Worm (Caenorhabditis elegans) whole organism, L1 larva: ENCODE results near the gene T03F7.5.

Source experiments
- C16A3.4 ChIP-seq: fragments of 150-350 bp; optimal IDR thresholded peaks from 2 replicates; lab custom pipeline; 2014; ENCODE audit warnings: missing biosample characterization, missing genetic modification characterization
- F16B12.6 ChIP-seq: fragments of 150-350 bp; optimal IDR thresholded peaks from 2 replicates; lab custom pipeline; 2014; ENCODE audit warnings: missing biosample characterization, missing genetic modification characterization
- aly-2 ChIP-seq: fragments of 150-350 bp; optimal IDR thresholded peaks from 2 replicates; lab custom pipeline; 2014; ENCODE audit warnings: missing biosample characterization, missing genetic modification characterization
- ceh-63 ChIP-seq: fragments of 200-800 bp; sonication (Bioruptor generic); optimal IDR thresholded peaks from 2 replicates; lab custom pipeline; 2018; ENCODE audit warnings: mild to moderate bottlenecking, missing genetic modification characterization, missing compliant biosample characterization
- ceh-8 ChIP-seq: fragments of 200-800 bp; sonication (Bioruptor generic); optimal IDR thresholded peaks from 2 replicates; lab custom pipeline; 2018; ENCODE audit warnings: mild to moderate bottlenecking, missing genetic modification characterization, moderate library complexity, missing compliant biosample characterization
- ceh-82 ChIP-seq, 3 experiments: fragments of 150-350 bp in 1 of 3; sonication (generic microtip) in 2 of 3; optimal IDR thresholded peaks; 2 replicates each; lab custom pipeline; 2014 to 2017; ENCODE audit warnings: missing biosample characterization in 3 of 3, missing genetic modification characterization in 3 of 3
- ces-1 ChIP-seq: fragments of 150-350 bp; optimal IDR thresholded peaks from 2 replicates; lab custom pipeline; 2014; ENCODE audit warnings: missing biosample characterization, missing genetic modification reagents, missing genetic modification characterization
- efl-1 ChIP-seq, 4 experiments: fragments of 150-350 bp; optimal IDR thresholded peaks in 3 of 4; peaks in 1 of 4; 1 replicate in 1 of 4; 2 replicates in 3 of 4; lab custom pipeline; 2014; ENCODE audit warnings: missing biosample characterization in 2 of 4, missing genetic modification characterization in 2 of 4, missing genetic modification reagents in 2 of 4
- efl-3 ChIP-seq: fragments of 200-800 bp; sonication (Bioruptor generic); optimal IDR thresholded peaks from 2 replicates; lab custom pipeline; 2018; ENCODE audit warnings: mild to moderate bottlenecking, missing genetic modification characterization, missing compliant biosample characterization
- elt-2 ChIP-seq: sonication (generic microtip); optimal IDR thresholded peaks from 2 replicates; lab custom pipeline; 2016; ENCODE audit warnings: missing genetic modification characterization, mild to moderate bottlenecking, inconsistent platforms, missing compliant biosample characterization, missing genetic modification reagents
- fkh-10 ChIP-seq: sonication (generic microtip); optimal IDR thresholded peaks from 2 replicates; lab custom pipeline; 2017; ENCODE audit warnings: missing biosample characterization, missing genetic modification reagents, missing genetic modification characterization
- fkh-8 ChIP-seq: sonication (generic microtip); optimal IDR thresholded peaks from 2 replicates; lab custom pipeline; 2016; ENCODE audit warnings: mild to moderate bottlenecking, missing genetic modification characterization, missing compliant biosample characterization
- hlh-4 ChIP-seq: sonication (generic microtip); optimal IDR thresholded peaks from 2 replicates; lab custom pipeline; 2016; ENCODE audit warnings: mild to moderate bottlenecking, missing genetic modification characterization, missing compliant biosample characterization
- irx-1 ChIP-seq: sonication (generic microtip); optimal IDR thresholded peaks from 2 replicates; lab custom pipeline; 2016; ENCODE audit warnings: missing genetic modification characterization, missing compliant biosample characterization
- lin-14 ChIP-seq: fragments of 200-800 bp; sonication (Bioruptor generic); optimal IDR thresholded peaks from 2 replicates; lab custom pipeline; 2018; ENCODE audit warnings: mild to moderate bottlenecking, missing genetic modification characterization, moderate library complexity, missing compliant biosample characterization
- lin-35 ChIP-seq, 2 experiments: fragments of 150-350 bp; optimal IDR thresholded peaks; 2 replicates each; lab custom pipeline; 2014; ENCODE audit warnings: missing biosample characterization in 2 of 2, missing genetic modification characterization in 2 of 2, missing genetic modification reagents in 2 of 2
- lsy-2 ChIP-seq, 2 experiments: fragments of 150-350 bp; optimal IDR thresholded peaks; 2 replicates each; lab custom pipeline; 2014; ENCODE audit warnings: missing biosample characterization in 2 of 2, missing genetic modification characterization in 2 of 2
- nhr-47 ChIP-seq: sonication (generic microtip); optimal IDR thresholded peaks from 2 replicates; lab custom pipeline; 2016; ENCODE audit warnings: mild to moderate bottlenecking, missing genetic modification characterization, moderate library complexity, missing compliant biosample characterization
- nhr-84 ChIP-seq: sonication (generic microtip); optimal IDR thresholded peaks from 2 replicates; lab custom pipeline; 2017; ENCODE audit warnings: missing biosample characterization, missing genetic modification characterization
- nhr-85 ChIP-seq: sonication (generic microtip); peaks from one replicate; lab custom pipeline; 2016; ENCODE audit warnings: missing genetic modification characterization, inconsistent platforms, missing compliant biosample characterization
- pax-3 ChIP-seq: fragments of 200-800 bp; sonication (Bioruptor generic); optimal IDR thresholded peaks from 2 replicates; lab custom pipeline; 2018; ENCODE audit warnings: mild to moderate bottlenecking, missing genetic modification characterization, moderate library complexity, missing compliant biosample characterization
- skn-1 ChIP-seq: fragments of 150-350 bp; optimal IDR thresholded peaks from 2 replicates; lab custom pipeline; 2014; ENCODE audit warnings: missing biosample characterization, missing genetic modification characterization
- sox-4 ChIP-seq: sonication (generic microtip); optimal IDR thresholded peaks from 2 replicates; lab custom pipeline; 2016; ENCODE audit warnings: missing genetic modification characterization, missing compliant biosample characterization
- swsn-7 ChIP-seq: sonication (generic microtip); optimal IDR thresholded peaks from 2 replicates; lab custom pipeline; 2016; ENCODE audit warnings: missing genetic modification characterization, missing compliant biosample characterization
- tbx-2 ChIP-seq: sonication (generic microtip); optimal IDR thresholded peaks from 2 replicates; lab custom pipeline; 2016; ENCODE audit warnings: missing genetic modification characterization, missing compliant biosample characterization
- unc-86 ChIP-seq: sonication (generic microtip); optimal IDR thresholded peaks from 2 replicates; lab custom pipeline; 2016; ENCODE audit warnings: missing genetic modification characterization, missing compliant biosample characterization
- zag-1 ChIP-seq: fragments of 150-350 bp; optimal IDR thresholded peaks from 2 replicates; lab custom pipeline; 2014; ENCODE audit warnings: missing biosample characterization, missing genetic modification characterization

The T03F7.5 gene

DNA sequence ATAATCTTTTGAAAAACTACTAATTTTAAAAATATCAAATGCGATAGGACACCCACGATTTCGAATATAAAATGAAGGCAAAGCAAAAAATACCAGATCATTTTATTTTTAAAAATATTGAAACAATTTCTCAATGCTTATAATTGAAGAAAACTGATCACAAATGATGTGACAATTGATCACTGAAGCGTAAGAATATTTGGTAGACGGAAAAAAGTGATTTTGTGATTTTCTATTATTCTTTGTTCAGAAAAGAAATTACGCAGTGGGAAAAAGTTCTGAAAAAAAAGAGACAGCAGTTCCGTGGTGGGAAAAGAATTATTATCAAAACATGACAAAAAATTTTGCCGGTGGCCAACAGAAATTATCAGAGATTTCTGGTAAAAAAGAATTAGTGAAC lies at the start of gene T03F7.5:
T03F7.5 (minus strand) TSS at position 101 of the 400 bp plus-strand sequence.
- TF ChIP-seq skn-1 (no peak), efl-1 (optimal IDR thresholded peaks at IDR 0.05; lab: Kevin White, UChicago) (no peak), efl-1 (GFP tag; optimal IDR thresholded peaks at IDR 0.05 in 1 of 2; lab: Kevin White, UChicago) (peak in 1 of 2 experiments; percentile 7), hlh-4 (tag; lab: Kevin White, UChicago) (no peak), nhr-47 (tag; lab: Kevin White, UChicago) (no peak), ceh-63 (GFP tag; lab: Kevin White, UChicago) (no peak), aly-2 (tag; lab: Kevin White, UChicago) (no peak), ces-1 (GFP tag; lab: Kevin White, UChicago) (no peak)
- TF ChIP-seq, all 84 proteins: peak for 1

DNA sequence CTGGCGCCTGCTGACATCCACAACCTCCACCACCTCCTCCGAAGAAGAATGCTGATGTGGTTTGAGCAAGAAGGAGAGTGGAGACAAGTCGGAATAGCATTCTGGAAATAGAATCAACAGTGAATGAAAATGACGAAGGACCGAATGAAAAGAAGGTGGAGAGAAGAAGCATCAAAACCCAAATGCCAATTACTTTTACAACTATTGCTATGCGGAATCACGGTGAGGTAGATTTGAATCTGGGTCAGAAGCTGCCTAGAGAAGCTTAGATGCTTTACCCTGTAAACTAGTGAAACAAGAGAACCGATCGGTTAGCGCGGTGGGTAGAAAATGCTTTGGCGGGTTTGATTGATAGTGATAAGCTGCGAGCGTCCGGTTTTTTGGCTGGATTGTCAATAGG lies 48.4 kb upstream of the T03F7.5 start, which contains the start of gene grl-7:
grl-7 (minus strand) TSS at position 101 of the 400 bp plus-strand sequence.
- TF ChIP-seq nhr-85 (tag; lab: Kevin White, UChicago): no peak
- no peak for TF ChIP-seq efl-1 (optimal IDR thresholded peaks at IDR 0.05; lab: Kevin White, UChicago)
- TF ChIP-seq efl-1 (GFP tag; optimal IDR thresholded peaks at IDR 0.05 in 1 of 2; lab: Kevin White, UChicago): peak in 1 of 2 experiments; percentile 33

DNA sequence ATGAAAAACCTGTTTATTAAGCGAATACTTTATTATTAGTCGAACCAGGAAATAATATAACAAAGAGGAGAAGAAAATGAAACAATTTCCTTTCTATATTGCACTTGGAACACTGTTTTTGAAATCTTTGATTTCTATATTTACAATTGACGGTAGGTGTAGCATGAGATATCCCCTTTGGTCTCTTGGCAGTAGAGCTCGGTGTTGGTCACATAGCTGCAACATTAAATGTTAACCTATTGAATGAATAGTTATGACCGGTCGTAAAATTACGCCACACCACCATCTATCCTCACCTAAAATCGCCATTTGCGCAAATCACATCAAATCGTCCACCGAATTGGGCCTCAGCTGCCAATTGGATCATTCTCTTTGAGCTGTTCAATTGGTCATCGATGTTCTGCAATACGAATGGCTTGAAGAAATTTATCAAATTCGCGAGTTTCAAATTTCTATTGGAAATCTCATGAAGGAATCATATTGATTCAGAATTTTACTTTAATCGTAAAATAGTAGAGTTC lies 46.3 kb upstream of the T03F7.5 start:
- TF ChIP-seq efl-1 (optimal IDR thresholded peaks at IDR 0.05; lab: Kevin White, UChicago): no peak
- TF ChIP-seq efl-1 (GFP tag; optimal IDR thresholded peaks at IDR 0.05 in 1 of 2; lab: Kevin White, UChicago): peak in 1 of 2 experiments; percentile 9
- TF ChIP-seq lin-35 (GFP tag; optimal IDR thresholded peaks at IDR 0.05; lab: Kevin White, UChicago): no peak

DNA sequence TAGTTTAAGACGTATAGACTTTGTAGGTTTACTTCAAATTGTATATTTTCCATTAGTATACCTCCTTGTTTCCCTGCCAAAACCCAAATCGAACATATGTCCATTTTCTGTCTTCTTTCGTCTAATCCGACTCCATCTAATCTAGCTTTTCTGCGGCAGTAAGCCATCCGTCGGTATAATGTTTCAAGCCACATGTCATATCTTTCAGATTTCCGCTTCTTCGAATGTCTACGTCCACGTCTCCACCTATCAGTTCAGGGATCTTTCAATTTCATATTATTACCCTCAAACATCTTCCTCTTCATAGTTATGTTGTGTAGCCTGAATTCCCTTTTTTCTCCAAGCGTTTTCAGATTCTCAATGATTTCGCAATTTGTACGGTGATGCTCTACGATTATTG lies 45.6 kb upstream of the T03F7.5 start:
- no peak for TF ChIP-seq lin-14 (GFP tag; lab: Kevin White, UChicago)
- no peak for TF ChIP-seq fkh-10
- no peak for TF ChIP-seq irx-1
- no peak for TF ChIP-seq nhr-47 (tag; lab: Kevin White, UChicago)
- no peak for TF ChIP-seq lin-35 (GFP tag; optimal IDR thresholded peaks at IDR 0.05; lab: Kevin White, UChicago)
- TF ChIP-seq sox-4 (tag; lab: Kevin White, UChicago): no peak
- no peak for TF ChIP-seq unc-86
- TF ChIP-seq ceh-8: no peak
- no peak for TF ChIP-seq lsy-2 (tag; optimal IDR thresholded peaks at IDR 0.05; lab: Kevin White, UChicago)
- TF ChIP-seq hlh-4 (tag; lab: Kevin White, UChicago): no peak
- no peak for TF ChIP-seq C16A3.4 (tag; lab: Kevin White, UChicago)
- no peak for TF ChIP-seq F16B12.6 (tag; lab: Kevin White, UChicago)
- no peak for TF ChIP-seq swsn-7
- no peak for TF ChIP-seq elt-2 (tag; lab: Kevin White, UChicago)
- TF ChIP-seq nhr-84 (tag; lab: Kevin White, UChicago): no peak

DNA sequence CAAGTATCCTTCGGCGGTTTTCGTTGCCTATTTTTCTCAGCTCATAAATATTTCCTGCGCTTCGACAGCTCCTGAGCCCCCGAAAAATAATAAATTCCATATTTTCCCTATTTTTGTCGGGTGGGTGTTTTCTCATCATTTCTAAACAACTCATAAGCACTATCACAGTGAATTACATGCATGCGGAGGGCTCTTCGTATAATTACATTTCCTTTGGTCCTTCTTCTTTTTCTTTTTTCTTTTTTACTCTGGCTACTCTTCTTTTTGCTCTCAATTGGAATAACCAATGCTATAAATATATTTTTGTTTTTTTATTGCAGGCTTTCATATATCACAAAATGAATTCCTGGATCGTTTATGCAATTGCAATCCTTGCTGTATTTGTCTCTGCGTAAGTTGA lies 43.4 kb upstream of the T03F7.5 start, which contains the start of gene T02E9.5:
T02E9.5 (plus strand) TSS at position 321 of the 400 bp plus-strand sequence.
- TF ChIP-seq lin-14 (GFP tag; lab: Kevin White, UChicago): peak; percentile 66
- TF ChIP-seq unc-86: peak; percentile 31
- TF ChIP-seq efl-3 (GFP tag; lab: Kevin White, UChicago): no peak
- no peak for TF ChIP-seq zag-1 (tag; lab: Kevin White, UChicago)
- peak; percentile 8 for TF ChIP-seq ces-1 (GFP tag; lab: Kevin White, UChicago)
- TF ChIP-seq fkh-8 (tag; lab: Kevin White, UChicago): no peak
- TF ChIP-seq lsy-2 (tag; optimal IDR thresholded peaks at IDR 0.05; lab: Kevin White, UChicago): peak in 1 of 2 experiments; percentile 2

DNA sequence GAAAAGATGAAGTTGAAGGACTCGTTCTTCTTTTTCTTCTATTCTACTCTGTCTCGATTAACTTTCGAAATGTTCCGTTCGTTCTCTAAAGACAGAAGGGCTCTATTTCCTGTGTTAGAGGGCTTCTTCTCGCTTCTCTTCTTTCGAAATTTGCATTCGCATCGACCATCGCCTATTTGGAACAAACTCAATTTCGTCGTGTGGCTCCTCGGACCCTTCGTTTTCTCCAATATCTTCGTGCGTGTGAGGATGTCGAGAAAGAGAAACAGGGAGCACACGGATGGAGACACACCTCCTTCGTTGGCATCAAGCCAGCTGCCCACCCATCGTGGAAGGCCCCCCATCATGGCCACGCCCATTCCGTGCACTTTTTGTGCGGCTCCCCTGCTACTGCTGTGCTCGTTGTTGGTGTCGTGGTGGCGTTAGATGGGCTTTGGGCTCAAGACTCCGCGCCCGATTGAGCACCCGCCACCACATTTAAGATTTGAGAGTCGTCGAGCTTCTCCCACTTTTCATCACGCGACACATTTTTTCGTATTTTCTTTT lies 42.7 kb upstream of the T03F7.5 start:
- TF ChIP-seq tbx-2 (tag; lab: Kevin White, UChicago) (peak; percentile 5), ceh-82 (tag; optimal IDR thresholded peaks at IDR 0.05; lab: Kevin White, UChicago) (peak; percentile 29 to 48 (median 34)), pax-3 (tag; lab: Kevin White, UChicago) (no peak), fkh-10 (peak; percentile 90), lin-14 (GFP tag; lab: Kevin White, UChicago) (peak; percentile 77), ces-1 (GFP tag; lab: Kevin White, UChicago) (peak; percentile 63)
- TF ChIP-seq, all 84 proteins: peak for 5
